Worm (Caenorhabditis elegans): ENCODE data around the gene Y53F4B.12.
A peak's percentile ranks its signal among the peaks of the same experiment; 100 is the strongest.
"Not testable (repeated sequence)": the region's sequence is repeated elsewhere in the genome, so short reads cannot be mapped to it uniquely, and the experiment has no call there.

The Y53F4B.12 gene

DNA sequence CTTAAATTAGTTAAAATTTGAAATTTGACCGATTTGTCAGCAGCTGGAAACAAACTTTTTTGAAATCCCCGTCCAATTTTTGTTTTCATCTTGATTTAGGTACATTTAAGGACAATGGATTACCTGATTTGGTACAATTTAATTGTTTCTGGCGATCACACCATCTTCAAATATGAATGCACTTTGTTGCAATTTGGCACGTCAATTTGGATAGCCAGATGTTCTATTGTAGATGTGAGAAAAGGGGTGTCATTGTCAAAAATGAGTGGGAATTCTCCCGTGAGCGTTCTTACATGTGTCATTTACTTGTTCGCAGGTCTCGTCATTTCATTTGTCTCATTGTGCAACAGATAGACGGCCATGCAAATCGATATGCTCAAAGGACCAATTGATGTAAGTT lies 30.9 kb upstream of the Y53F4B.12 start, which contains the start of gene Y53F4B.43:
Gene Y53F4B.43 (plus strand): TSS at position 301 of the 400 bp plus-strand sequence.
- not testable (repeated sequence) for TF ChIP-seq zfp-2, zip-2, rbr-2 (tag; optimal IDR thresholded peaks at IDR 0.05)

DNA sequence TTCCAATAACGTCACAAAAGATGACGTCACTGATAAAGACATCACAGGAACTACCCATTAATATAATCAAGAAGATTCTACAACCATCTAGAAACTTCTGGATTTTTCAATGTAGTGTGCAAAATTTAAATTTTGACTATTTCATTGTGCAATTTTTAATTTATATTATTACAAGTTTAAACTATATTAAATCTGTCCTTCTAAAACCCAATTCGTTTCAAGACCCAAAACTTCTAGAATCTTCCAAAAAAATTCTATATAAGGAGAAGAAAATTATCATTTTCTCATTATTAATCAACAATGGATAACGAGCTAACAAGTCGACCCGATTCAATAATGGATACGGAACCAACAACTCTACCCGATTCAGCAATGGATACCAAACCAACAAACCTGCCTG lies 26.4 kb upstream of the Y53F4B.12 start, which contains the start of gene Y53F4B.7:
Gene Y53F4B.7 (plus strand): TSS at position 301 of the 400 bp plus-strand sequence.
- TF ChIP-seq zfp-3 (GFP tag; conservative IDR thresholded peaks at IDR 0.05); ZK337.2 (GFP tag; IDR thresholded peaks at IDR 0.05); jun-1 (tag; optimal IDR thresholded peaks at IDR 0.05): not testable (repeated sequence)

DNA sequence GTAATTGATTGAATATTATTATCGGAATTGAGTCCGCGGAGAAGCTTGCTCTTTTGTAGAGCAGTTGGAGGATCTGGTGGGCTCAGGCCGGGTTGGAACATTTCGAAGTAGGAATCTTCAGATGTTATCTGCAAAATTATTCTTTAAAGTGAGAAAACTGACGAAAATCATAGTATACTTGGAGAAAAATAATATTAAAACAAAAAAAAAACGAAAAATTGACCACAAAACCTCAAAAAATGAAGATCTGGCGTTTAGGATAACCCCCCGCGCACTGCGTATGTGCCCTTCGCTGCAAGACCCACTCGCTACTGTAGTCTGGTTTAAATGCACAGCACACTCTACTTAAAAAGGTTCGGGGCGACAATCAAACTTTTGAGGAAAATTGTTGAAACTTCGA lies 15.6 kb upstream of the Y53F4B.12 start, which contains the start of gene Y53F4B.10:
Gene Y53F4B.10 (minus strand): TSS at position 101 of the 400 bp plus-strand sequence.
- peak; percentile 83 for TF ChIP-seq aha-1 (tag)
- TF ChIP-seq Y105C5A.15 (GFP tag; IDR thresholded peaks at IDR 0.05) = no peak

DNA sequence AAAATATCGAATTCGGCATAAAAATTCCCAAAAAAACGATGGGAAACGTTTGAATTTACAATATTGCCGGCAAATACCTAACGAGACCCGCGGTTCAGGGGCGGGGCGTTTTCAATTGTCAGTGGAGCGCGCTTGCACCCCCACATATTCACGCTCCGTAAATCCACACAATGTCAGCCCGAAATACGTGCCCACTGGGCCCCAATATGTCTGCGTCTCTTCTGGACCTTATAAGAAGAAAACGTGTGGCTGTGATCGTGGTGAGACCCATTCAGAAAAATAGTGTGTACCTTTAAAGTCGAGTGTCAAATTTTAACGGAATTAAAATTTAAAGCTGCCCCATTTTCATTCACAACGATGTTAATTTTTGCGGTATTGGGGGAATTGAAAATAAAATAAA lies 14.5 kb upstream of the Y53F4B.12 start:
- no peak for TF ChIP-seq F26F4.8 (GFP tag; conservative IDR thresholded peaks at IDR 0.05)
- no peak for TF ChIP-seq egl-43 (GFP tag; IDR thresholded peaks at IDR 0.05)
- no peak for TF ChIP-seq nhr-11 (tag; optimal IDR thresholded peaks at IDR 0.05)
- TF ChIP-seq arid-1 (GFP tag; conservative IDR thresholded peaks at IDR 0.05) = 0 out of 2 replicates have a peak, but pooled peaks have one; percentile 31
- TF ChIP-seq ztf-7 (tag; optimal IDR thresholded peaks at IDR 0.05) = no peak
- TF ChIP-seq ceh-28 (tag; optimal IDR thresholded peaks at IDR 0.05) = no peak
- no peak for TF ChIP-seq ztf-11 (tag; optimal IDR thresholded peaks at IDR 0.05)
- no peak for TF ChIP-seq sdz-12 (GFP tag; optimal IDR thresholded peaks at IDR 0.05)
- TF ChIP-seq F49E8.2 (tag; optimal IDR thresholded peaks at IDR 0.05; ENCODE audit: borderline replicate concordance) = peak; percentile 18
- peak; percentile 67; the same call in 1 of the 2 replicates for TF ChIP-seq nhr-42 (GFP tag; IDR thresholded peaks at IDR 0.05)
- no peak for TF ChIP-seq daf-19 (GFP tag; conservative IDR thresholded peaks at IDR 0.05)
- no peak for TF ChIP-seq cey-2 (tag; optimal IDR thresholded peaks at IDR 0.05; ENCODE audit: borderline replicate concordance, insufficient read depth)
- TF ChIP-seq Y105C5A.15 (GFP tag; IDR thresholded peaks at IDR 0.05) = no peak
- TF ChIP-seq lin-38 (GFP tag; IDR thresholded peaks at IDR 0.05) = peak; percentile 83
- TF ChIP-seq F44E2.7 (GFP tag; IDR thresholded peaks at IDR 0.05) = no peak
- TF ChIP-seq Y48G9A.11 (GFP tag; IDR thresholded peaks at IDR 0.05) = peak; percentile 63
- no peak for TF ChIP-seq daf-8 (GFP tag; IDR thresholded peaks at IDR 0.05)
- no peak for TF ChIP-seq nhr-102 (tag; optimal IDR thresholded peaks at IDR 0.05)
- TF ChIP-seq lin-15B (tag; optimal IDR thresholded peaks at IDR 0.05) = no peak
- TF ChIP-seq tra-1 (GFP tag; IDR thresholded peaks at IDR 0.05) = no peak
- TF ChIP-seq mes-2 (tag; optimal IDR thresholded peaks at IDR 0.05; ENCODE audit: poor library complexity, severe bottlenecking) = peak; percentile 15
- no peak for TF ChIP-seq lin-13 (GFP tag; optimal IDR thresholded peaks at IDR 0.05)
- 0 out of 2 replicates have a peak, but pooled peaks have one; percentile 24 for TF ChIP-seq ctbp-1 (GFP tag; IDR thresholded peaks at IDR 0.05)
- TF ChIP-seq hlh-11 (tag; optimal IDR thresholded peaks at IDR 0.05) = no peak
- TF ChIP-seq daf-16 (GFP tag; optimal IDR thresholded peaks at IDR 0.05) = no peak
- TF ChIP-seq daf-16 (tag; optimal IDR thresholded peaks at IDR 0.05) = no peak
- TF ChIP-seq mxl-3 (GFP tag; optimal IDR thresholded peaks at IDR 0.05) = no peak
- TF ChIP-seq daf-12 (tag; optimal IDR thresholded peaks at IDR 0.05) = no peak
- TF ChIP-seq nhr-10 (tag; optimal IDR thresholded peaks at IDR 0.05) = no peak
- no peak for TF ChIP-seq ZK546.5 (tag; optimal IDR thresholded peaks at IDR 0.05)
- TF ChIP-seq saeg-2 (GFP tag; IDR thresholded peaks at IDR 0.05) = no peak
- TF ChIP-seq ceh-82 (tag; optimal IDR thresholded peaks at IDR 0.05) = no peak
- no peak for TF ChIP-seq dve-1 (tag; optimal IDR thresholded peaks at IDR 0.05; ENCODE audit: insufficient read depth)
- TF ChIP-seq ceh-62 (tag; optimal IDR thresholded peaks at IDR 0.05) = no peak
- peak; percentile 58 for TF ChIP-seq unc-130 (GFP tag; optimal IDR thresholded peaks at IDR 0.05)
- TF ChIP-seq dmd-8 (GFP tag; IDR thresholded peaks at IDR 0.05) = peak; percentile 39; the same call in 1 of the 2 replicates
- TF ChIP-seq set-16 (GFP tag; IDR thresholded peaks at IDR 0.05) = no peak
- TF ChIP-seq aly-2 (tag; optimal IDR thresholded peaks at IDR 0.05) = no peak
- peak; percentile 2 for TF ChIP-seq Y5F2A.4 (GFP tag; optimal IDR thresholded peaks at IDR 0.05)

All from whole organism, L4 larva.